Fruit fly (Drosophila melanogaster) whole organism, adult: Measurements from ENCODE around the gene Naam.

Source experiments
- CG11617 ChIP-seq: fragments of 200-800 bp; sonication (Bioruptor generic); optimal IDR thresholded peaks from 2 replicates; lab custom pipeline; 2017; ENCODE audit warnings: mild to moderate bottlenecking, missing biosample characterization, missing genetic modification reagents, missing genetic modification characterization
- CG12768 ChIP-seq: fragments of 200-800 bp; sonication (Bioruptor generic); optimal IDR thresholded peaks from 2 replicates; lab custom pipeline; 2017; ENCODE audit warnings: missing biosample characterization, missing genetic modification characterization, mild to moderate bottlenecking, moderate library complexity, missing genetic modification reagents
- CG14711 ChIP-seq: fragments of 200-800 bp; sonication (Bioruptor generic); optimal IDR thresholded peaks from 2 replicates; lab custom pipeline; 2018; ENCODE audit warnings: missing biosample characterization, mild to moderate bottlenecking, missing genetic modification characterization, moderate library complexity
- CG1620 ChIP-seq: fragments of 200-800 bp; sonication (Bioruptor generic); optimal IDR thresholded peaks from 2 replicates; lab custom pipeline; 2016; ENCODE audit warnings: missing biosample characterization, missing genetic modification characterization
- CG33017 ChIP-seq: fragments of 200-800 bp; sonication (Bioruptor generic); optimal IDR thresholded peaks from 2 replicates; lab custom pipeline; 2018; ENCODE audit warnings: missing biosample characterization, mild to moderate bottlenecking, missing genetic modification characterization, moderate library complexity
- CG5204 ChIP-seq: fragments of 200-800 bp; sonication (Bioruptor generic); optimal IDR thresholded peaks from 2 replicates; lab custom pipeline; 2016; ENCODE audit warnings: missing biosample characterization, missing genetic modification characterization
- CG7045 ChIP-seq: fragments of 200-800 bp; sonication (Bioruptor generic); optimal IDR thresholded peaks from 2 replicates; lab custom pipeline; 2017; ENCODE audit warnings: missing biosample characterization, mild to moderate bottlenecking, missing genetic modification characterization
- CG7101 ChIP-seq: fragments of 200-800 bp; sonication (Bioruptor generic); optimal IDR thresholded peaks from 2 replicates; lab custom pipeline; 2018; ENCODE audit warnings: missing biosample characterization, mild to moderate bottlenecking, missing genetic modification characterization, moderate library complexity
- Clk ChIP-seq: fragments of 200-800 bp; sonication (Bioruptor generic); optimal IDR thresholded peaks from 2 replicates; lab custom pipeline; 2017; ENCODE audit warnings: missing biosample characterization, missing genetic modification characterization
- Crg-1 ChIP-seq: fragments of 200-800 bp; sonication (Bioruptor generic); optimal IDR thresholded peaks from 2 replicates; lab custom pipeline; 2016; ENCODE audit warnings: missing biosample characterization, missing genetic modification characterization
- Hr96 ChIP-seq: fragments of 200-800 bp; sonication (Bioruptor generic); optimal IDR thresholded peaks from 2 replicates; lab custom pipeline; 2016; ENCODE audit warnings: missing biosample characterization, missing genetic modification characterization
- Mnt ChIP-seq: fragments of 200-800 bp; sonication (Bioruptor generic); optimal IDR thresholded peaks from 2 replicates; lab custom pipeline; 2016; ENCODE audit warnings: missing biosample characterization, mild to moderate bottlenecking, missing genetic modification characterization
- bab1 ChIP-seq: fragments of 200-800 bp; sonication (Bioruptor generic); optimal IDR thresholded peaks from 3 replicates; lab custom pipeline; 2019; ENCODE audit warnings: missing biosample characterization, mild to moderate bottlenecking, missing genetic modification characterization, moderate library complexity
- cic ChIP-seq: fragments of 200-800 bp; sonication (Bioruptor generic); optimal IDR thresholded peaks from 2 replicates; lab custom pipeline; 2017; ENCODE audit warnings: missing biosample characterization, mild to moderate bottlenecking, missing genetic modification characterization, moderate library complexity
- cnc ChIP-seq, 2 experiments: fragments of >200 bp; optimal IDR thresholded peaks; 2 replicates each; lab custom pipeline; 2017
- kay ChIP-seq: fragments of 200-800 bp; sonication (Bioruptor generic); peaks from one replicate; lab custom pipeline; 2016; ENCODE audit warnings: missing biosample characterization, missing genetic modification characterization, borderline replicate concordance
- ovo ChIP-seq: fragments of 200-800 bp; sonication (Bioruptor generic); optimal IDR thresholded peaks from 2 replicates; lab custom pipeline; 2016; ENCODE audit warnings: missing biosample characterization, missing genetic modification characterization
- pad ChIP-seq: fragments of 200-800 bp; sonication (Bioruptor generic); optimal IDR thresholded peaks from 3 replicates; lab custom pipeline; 2017; ENCODE audit warnings: missing biosample characterization, missing genetic modification characterization, mild to moderate bottlenecking, moderate library complexity, missing genetic modification reagents
- tj ChIP-seq: fragments of 200-800 bp; sonication (Bioruptor generic); optimal IDR thresholded peaks from 3 replicates; lab custom pipeline; 2017; ENCODE audit warnings: missing biosample characterization, mild to moderate bottlenecking, missing genetic modification characterization, moderate library complexity
- toe ChIP-seq: fragments of 200-800 bp; sonication (Bioruptor generic); optimal IDR thresholded peaks from 2 replicates; lab custom pipeline; 2016; ENCODE audit warnings: missing biosample characterization, missing genetic modification characterization

Gene Naam

dm6 chr3R:19671223-19671991 lies at the start of gene Naam:
Naam (plus strand) TSS chr3R:19671450.
- peak; percentile 66 for TF ChIP-seq kay (GFP tag; lab: Kevin White, UChicago)
- TF ChIP-seq toe = peak; percentile 28
- no peak for TF ChIP-seq Crg-1 (GFP tag; lab: Kevin White, UChicago)
- TF ChIP-seq CG7101 = peak; percentile 58
- no peak for TF ChIP-seq cnc (optimal IDR thresholded peaks at IDR 0.05; lab: Kevin White, UChicago)
- peak; percentile 15 for TF ChIP-seq tj (GFP tag; lab: Kevin White, UChicago)
- peak; percentile 56 for TF ChIP-seq CG14711 (tag; lab: Kevin White, UChicago)
- TF ChIP-seq CG33017 (tag; lab: Kevin White, UChicago) = peak; percentile 32
- no peak for TF ChIP-seq CG7045 (GFP tag; lab: Kevin White, UChicago)
- TF ChIP-seq CG1620 (GFP tag; lab: Kevin White, UChicago) = no peak
- TF ChIP-seq CG12768 (GFP tag; lab: Kevin White, UChicago) = peak; percentile 29
- no peak for TF ChIP-seq ovo (GFP tag; lab: Kevin White, UChicago)
- TF ChIP-seq Clk (GFP tag; lab: Kevin White, UChicago) = no peak
- peak; percentile 56 for TF ChIP-seq Mnt (GFP tag; lab: Kevin White, UChicago)
- TF ChIP-seq bab1 (GFP tag; lab: Kevin White, UChicago) = no peak
- TF ChIP-seq pad (GFP tag; lab: Kevin White, UChicago) = peak; percentile 27
- peak; percentile 82 for TF ChIP-seq cic (GFP tag; lab: Kevin White, UChicago)
- TF ChIP-seq CG11617 (GFP tag; lab: Kevin White, UChicago) = peak; percentile 30
- TF ChIP-seq CG5204 (GFP tag; lab: Kevin White, UChicago) = peak; percentile 37
- TF ChIP-seq Hr96 = peak; percentile 28

dm6 chr3R:19622005-19622404 lies 49.2 kb upstream of the Naam start:
- TF ChIP-seq Crg-1 (GFP tag; lab: Kevin White, UChicago) (no peak), pad (GFP tag; lab: Kevin White, UChicago) (peak; percentile 0)

- TF ChIP-seq toe (peak; percentile 22), CG7101 (peak; percentile 33), cic (GFP tag; lab: Kevin White, UChicago) (no peak), CG12768 (GFP tag; lab: Kevin White, UChicago) (no peak), CG33017 (tag; lab: Kevin White, UChicago) (peak; percentile 6), CG14711 (tag; lab: Kevin White, UChicago) (peak; percentile 19), cnc (optimal IDR thresholded peaks at IDR 0.05; lab: Kevin White, UChicago) (no peak), Hr96 (peak; percentile 41), Clk (GFP tag; lab: Kevin White, UChicago) (no peak), Crg-1 (GFP tag; lab: Kevin White, UChicago) (no peak), ovo (GFP tag; lab: Kevin White, UChicago) (no peak), Mnt (GFP tag; lab: Kevin White, UChicago) (no peak), bab1 (GFP tag; lab: Kevin White, UChicago) (peak; percentile 52), CG11617 (GFP tag; lab: Kevin White, UChicago) (peak; percentile 4), CG5204 (GFP tag; lab: Kevin White, UChicago) (peak; percentile 52), pad (GFP tag; lab: Kevin White, UChicago) (peak; percentile 65), tj (GFP tag; lab: Kevin White, UChicago) (peak; percentile 37), CG1620 (GFP tag; lab: Kevin White, UChicago) (no peak), CG7045 (GFP tag; lab: Kevin White, UChicago) (peak; percentile 31), kay (GFP tag; lab: Kevin White, UChicago) (no peak)
Observed at dm6 chr3R:19623606-19624005, 47.6 kb upstream of the Naam start.

- TF ChIP-seq Crg-1 (GFP tag; lab: Kevin White, UChicago) = no peak
- TF ChIP-seq CG5204 (GFP tag; lab: Kevin White, UChicago) = no peak
- peak; percentile 76 for TF ChIP-seq tj (GFP tag; lab: Kevin White, UChicago)
- peak; percentile 75 for TF ChIP-seq kay (GFP tag; lab: Kevin White, UChicago)
- no peak for TF ChIP-seq CG11617 (GFP tag; lab: Kevin White, UChicago)
Observed at dm6 chr3R:19624482-19624881, 46.8 kb upstream of the Naam start.

dm6 chr3R:19625300-19626230 lies 45.7 kb upstream of the Naam start:
- no peak for TF ChIP-seq pad (GFP tag; lab: Kevin White, UChicago)
- no peak for TF ChIP-seq Crg-1 (GFP tag; lab: Kevin White, UChicago)
- no peak for TF ChIP-seq bab1 (GFP tag; lab: Kevin White, UChicago)
- no peak for TF ChIP-seq CG5204 (GFP tag; lab: Kevin White, UChicago)
